Worm (Caenorhabditis elegans) whole organism, L1 larva: Measurements from ENCODE around the gene Y73B6BL.270.

Experiments
- aha-1 ChIP-seq: fragments of 150-350 bp; optimal IDR thresholded peaks from 2 replicates; lab custom pipeline; 2014; ENCODE audit warnings: missing biosample characterization, missing genetic modification characterization
- lin-39 ChIP-seq: fragments of 150-350 bp; optimal IDR thresholded peaks from 2 replicates; lab custom pipeline; 2014; ENCODE audit warnings: missing biosample characterization, missing genetic modification reagents, missing genetic modification characterization
- lsy-2 ChIP-seq, 2 experiments: fragments of 150-350 bp; optimal IDR thresholded peaks; 2 replicates each; lab custom pipeline; 2014; ENCODE audit warnings: missing biosample characterization in 2 of 2, missing genetic modification characterization in 2 of 2
- nhr-28 ChIP-seq: fragments of 150-350 bp; optimal IDR thresholded peaks from 2 replicates; lab custom pipeline; 2014; ENCODE audit warnings: missing biosample characterization, missing genetic modification characterization
- unc-62 ChIP-seq: fragments of 150-350 bp; optimal IDR thresholded peaks from 2 replicates; lab custom pipeline; 2014; ENCODE audit warnings: missing biosample characterization, missing genetic modification reagents, missing genetic modification characterization

DNA sequence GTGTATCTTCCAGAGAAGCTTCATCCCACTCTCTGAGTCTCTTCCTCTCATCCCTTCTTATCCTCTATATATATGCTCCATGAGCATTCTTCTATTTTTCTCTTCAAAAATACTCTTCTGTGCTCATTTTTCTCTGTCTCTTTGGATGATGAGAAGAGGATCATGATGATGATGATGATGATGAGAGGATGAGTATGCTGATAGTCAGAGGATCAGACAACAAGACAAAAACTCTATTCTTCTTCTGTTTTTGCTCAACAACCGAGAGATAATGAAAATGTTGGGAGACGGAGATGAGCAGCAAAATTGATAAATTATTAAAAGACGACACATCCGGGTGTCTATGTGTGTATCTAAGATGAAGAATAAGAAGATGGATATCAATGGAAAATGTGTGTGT lies 28.2 kb downstream of the Y73B6BL.270 start:
- no peak for TF ChIP-seq aha-1 (tag; lab: Kevin White, UChicago)
- peak; percentile 68 to 76 for TF ChIP-seq lsy-2 (tag; optimal IDR thresholded peaks at IDR 0.05; lab: Kevin White, UChicago)
- no peak for TF ChIP-seq nhr-28
- no peak for TF ChIP-seq unc-62 (GFP tag; lab: Kevin White, UChicago)
- TF ChIP-seq lin-39 (tag; lab: Kevin White, UChicago): no peak
